Worm (Caenorhabditis elegans): ENCODE data around the gene Y55F3AM.11.
A peak's percentile ranks its signal among the peaks of the same experiment; 100 is the strongest.

Y55F3AM.11 gene

DNA sequence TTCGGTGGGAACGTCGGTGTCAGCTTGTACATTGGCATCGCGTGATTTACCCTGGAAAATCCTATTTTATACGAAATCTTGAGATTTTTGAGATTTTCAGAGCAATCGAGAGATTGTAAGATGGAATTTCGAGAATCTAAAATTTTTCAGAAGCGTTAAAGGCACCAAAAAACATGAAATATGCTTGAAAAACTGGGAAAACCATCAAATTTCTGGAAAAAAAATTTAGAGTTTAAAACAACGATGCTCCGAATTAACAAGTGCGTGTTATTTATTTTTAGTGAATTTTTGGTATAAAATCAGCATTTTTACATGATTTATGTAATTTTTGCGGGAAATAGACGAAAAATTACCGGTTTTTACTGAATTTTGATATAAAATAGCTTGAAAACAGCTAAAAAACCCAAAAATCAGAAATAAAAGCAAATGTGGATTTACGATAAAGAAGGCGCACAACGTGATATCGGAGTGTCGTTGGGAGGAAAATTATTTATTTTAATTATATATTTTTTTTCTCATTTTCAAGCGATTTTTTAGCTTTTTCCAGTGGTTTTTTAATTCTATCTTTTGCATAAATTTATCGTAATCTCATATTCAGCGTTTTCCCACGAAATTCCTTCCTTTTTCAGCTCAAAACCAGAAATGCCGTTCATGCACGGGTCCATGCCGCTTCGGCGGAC lies 12.2 kb upstream of the Y55F3AM.11 start, which contains the start of the genes Y55F3AM.13 and mrps-25:
TSS of gene Y55F3AM.13 (minus strand) at position 51 of the 680 bp plus-strand sequence.
TSS of gene mrps-25 (plus strand) at position 630 of the 680 bp plus-strand sequence.
- TF ChIP-seq unc-55 (GFP tag; optimal IDR thresholded peaks at IDR 0.05) (peak; percentile 68), nhr-12 (tag; optimal IDR thresholded peaks at IDR 0.05) (no peak), aly-2 (tag; optimal IDR thresholded peaks at IDR 0.05) (no peak), lsy-2 (tag; optimal IDR thresholded peaks at IDR 0.05) (peak; percentile 9 to 75), elt-1 (tag; optimal IDR thresholded peaks at IDR 0.05) (no peak), nhr-77 (tag; optimal IDR thresholded peaks at IDR 0.05) (no peak), nhr-10 (tag; optimal IDR thresholded peaks at IDR 0.05) (no peak), mab-5 (tag; optimal IDR thresholded peaks at IDR 0.05) (no peak), gmeb-1 (tag; optimal IDR thresholded peaks at IDR 0.05) (peak; percentile 63), ZK546.5 (tag; optimal IDR thresholded peaks at IDR 0.05) (no peak), nhr-21 (tag; optimal IDR thresholded peaks at IDR 0.05) (no peak), unc-39 (tag; optimal IDR thresholded peaks at IDR 0.05) (no peak), sma-3 (GFP tag; optimal IDR thresholded peaks at IDR 0.05) (peak; percentile 48), R02D3.7 (tag; optimal IDR thresholded peaks at IDR 0.05) (peak; percentile 90), lin-13 (GFP tag; optimal IDR thresholded peaks at IDR 0.05) (peak; percentile 5), snpc-4 (tag; optimal IDR thresholded peaks at IDR 0.05) (no peak), elt-3 (tag; optimal IDR thresholded peaks at IDR 0.05) (no peak), lin-39 (tag; optimal IDR thresholded peaks at IDR 0.05) (no peak), alr-1 (tag; optimal IDR thresholded peaks at IDR 0.05) (no peak), C34F6.9 (tag; optimal IDR thresholded peaks at IDR 0.05) (peak; percentile 45), peb-1 (tag; optimal IDR thresholded peaks at IDR 0.05) (no peak), nhr-25 (tag; optimal IDR thresholded peaks at IDR 0.05) (peak; percentile 48), mdl-1 (tag; optimal IDR thresholded peaks at IDR 0.05) (no peak), unc-62 (GFP tag; optimal IDR thresholded peaks at IDR 0.05) (no peak), ama-1 (optimal IDR thresholded peaks at IDR 0.05) (no peak), ztf-1 (GFP tag; conservative IDR thresholded peaks at IDR 0.05) (no peak), ztf-4 (tag; optimal IDR thresholded peaks at IDR 0.05) (no peak), nhr-6 (tag; optimal IDR thresholded peaks at IDR 0.05) (no peak), sma-9 (GFP tag; optimal IDR thresholded peaks at IDR 0.05) (no peak), sma-9 (tag; optimal IDR thresholded peaks at IDR 0.05) (no peak), egl-27 (tag; optimal IDR thresholded peaks at IDR 0.05) (no peak), crh-2 (tag; optimal IDR thresholded peaks at IDR 0.05) (peak; percentile 26), skn-1 (tag; optimal IDR thresholded peaks at IDR 0.05) (no peak), ceh-16 (tag; optimal IDR thresholded peaks at IDR 0.05) (no peak), nhr-23 (tag; optimal IDR thresholded peaks at IDR 0.05) (no peak), ztf-11 (tag; optimal IDR thresholded peaks at IDR 0.05) (no peak), mbf-1 (tag; optimal IDR thresholded peaks at IDR 0.05) (no peak)

- TF ChIP-seq gmeb-1 (tag; optimal IDR thresholded peaks at IDR 0.05) (no peak), mdl-1 (tag; optimal IDR thresholded peaks at IDR 0.05) (no peak)
Measured at ce11 chrIV:1055734-1056133, 11.5 kb upstream of the Y55F3AM.11 start.

DNA sequence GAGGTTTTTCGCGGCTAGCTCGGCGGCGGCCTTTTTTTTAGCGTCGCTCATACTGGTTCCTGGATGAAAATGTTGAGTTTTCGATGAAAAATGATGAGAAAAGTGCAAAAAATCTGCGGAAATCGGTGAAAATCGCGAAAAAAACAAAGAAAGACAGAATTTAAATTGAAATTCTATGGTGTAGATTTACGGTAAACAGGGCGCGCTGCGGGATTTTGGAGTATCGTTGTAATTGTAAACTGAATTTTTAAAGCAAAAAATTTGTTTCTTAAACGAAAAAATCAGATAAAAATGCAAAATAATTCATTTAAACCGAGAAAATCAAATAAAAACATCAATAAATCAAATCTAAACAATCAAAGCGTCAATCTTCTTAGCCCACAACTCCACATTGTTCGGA lies 10.5 kb upstream of the Y55F3AM.11 start, which contains the start of gene dcap-1:
TSS of gene dcap-1 (minus strand) at position 59 of the 400 bp plus-strand sequence.
- TF ChIP-seq Y55F3AM.14 (GFP tag; optimal IDR thresholded peaks at IDR 0.05): no peak
- no peak for TF ChIP-seq zag-1 (tag; optimal IDR thresholded peaks at IDR 0.05)
- TF ChIP-seq elt-3 (tag; optimal IDR thresholded peaks at IDR 0.05): no peak
- TF ChIP-seq aly-2 (tag; optimal IDR thresholded peaks at IDR 0.05): no peak
- no peak for TF ChIP-seq ceh-16 (tag; optimal IDR thresholded peaks at IDR 0.05)
- TF ChIP-seq nhr-23 (tag; optimal IDR thresholded peaks at IDR 0.05): no peak
- no peak for TF ChIP-seq peb-1 (tag; optimal IDR thresholded peaks at IDR 0.05)
- peak; percentile 93 for TF ChIP-seq R02D3.7 (tag; optimal IDR thresholded peaks at IDR 0.05)
- peak; percentile 51 for TF ChIP-seq unc-55 (GFP tag; optimal IDR thresholded peaks at IDR 0.05)
- peak; percentile 4 for TF ChIP-seq gmeb-1 (tag; optimal IDR thresholded peaks at IDR 0.05)
- TF ChIP-seq lin-11 (tag; optimal IDR thresholded peaks at IDR 0.05): no peak
- TF ChIP-seq sma-9 (GFP tag; optimal IDR thresholded peaks at IDR 0.05): no peak
- TF ChIP-seq sma-9 (tag; optimal IDR thresholded peaks at IDR 0.05): no peak
- no peak for TF ChIP-seq mbf-1 (tag; optimal IDR thresholded peaks at IDR 0.05)
- TF ChIP-seq C34F6.9 (tag; optimal IDR thresholded peaks at IDR 0.05): peak; percentile 22
- no peak for TF ChIP-seq ZK546.5 (tag; optimal IDR thresholded peaks at IDR 0.05)
- peak; percentile 24 to 55 for TF ChIP-seq lsy-2 (tag; optimal IDR thresholded peaks at IDR 0.05)
- TF ChIP-seq unc-39 (tag; optimal IDR thresholded peaks at IDR 0.05): no peak
- no peak for TF ChIP-seq mab-5 (tag; optimal IDR thresholded peaks at IDR 0.05)
- TF ChIP-seq crh-2 (tag; optimal IDR thresholded peaks at IDR 0.05): peak; percentile 18
- peak; percentile 13 for TF ChIP-seq nhr-129 (tag; optimal IDR thresholded peaks at IDR 0.05)
